Fruit fly (Drosophila melanogaster) whole organism, embryonic: Measurements from ENCODE around the gene SkpE.
A peak's percentile ranks its signal among the peaks of the same experiment; 100 is the strongest.

Experiments used
- Adf1 ChIP-seq: fragments of 200-800 bp; sonication (Bioruptor generic); IDR thresholded peaks from 2 replicates; pipeline ENCODE4 v1.3.6; 2022; ENCODE audit warnings: missing biosample characterization, missing genetic modification characterization
- Blimp-1 ChIP-seq: fragments of 200-800 bp; sonication (Bioruptor generic); optimal IDR thresholded peaks from 3 replicates; lab custom pipeline; 2018; ENCODE audit warnings: missing biosample characterization, missing genetic modification characterization, mild to moderate bottlenecking, moderate library complexity, missing genetic modification reagents
- CG10979 ChIP-seq: fragments of 200-800 bp; sonication (Bioruptor generic); optimal IDR thresholded peaks from 2 replicates; lab custom pipeline; 2018; ENCODE audit warnings: missing biosample characterization, mild to moderate bottlenecking, missing genetic modification characterization, moderate library complexity
- CG11085 ChIP-seq: fragments of 200-800 bp; sonication (Bioruptor generic); IDR thresholded peaks from 2 replicates; pipeline ENCODE4 v1.3.6; 2022; ENCODE audit warnings: missing biosample characterization, missing genetic modification characterization
- CG11456 ChIP-seq: fragments of 200-800 bp; sonication (Bioruptor generic); IDR thresholded peaks from 3 replicates; pipeline ENCODE4 v1.3.6; 2022; ENCODE audit warnings: missing biosample characterization, missing genetic modification characterization
- CG11696 ChIP-seq: fragments of 200-800 bp; sonication (Bioruptor generic); IDR thresholded peaks from 2 replicates; pipeline ENCODE4 v1.3.6; 2022; ENCODE audit warnings: missing biosample characterization, missing genetic modification characterization
- CG12104 ChIP-seq: fragments of 200-800 bp; sonication (Bioruptor generic); optimal IDR thresholded peaks from 3 replicates; lab custom pipeline; 2016; ENCODE audit warnings: missing biosample characterization, missing genetic modification characterization
- CG13424 ChIP-seq: fragments of 200-800 bp; sonication (Bioruptor generic); optimal IDR thresholded peaks from 2 replicates; lab custom pipeline; 2019; ENCODE audit warnings: missing biosample characterization, mild to moderate bottlenecking, missing genetic modification characterization, moderate library complexity
- CG13624 ChIP-seq: fragments of 200-800 bp; sonication (Bioruptor generic); optimal IDR thresholded peaks from 2 replicates; lab custom pipeline; 2016; ENCODE audit warnings: missing biosample characterization, missing genetic modification characterization
- CG14441 ChIP-seq: fragments of 200-800 bp; sonication (Bioruptor generic); IDR thresholded peaks from 2 replicates; pipeline ENCODE4 v1.3.6; 2022; ENCODE audit warnings: missing biosample characterization, missing genetic modification characterization
- CG14710 ChIP-seq: fragments of 200-800 bp; sonication (Bioruptor generic); optimal IDR thresholded peaks from 3 replicates; lab custom pipeline; 2019; ENCODE audit warnings: missing biosample characterization, mild to moderate bottlenecking, missing genetic modification characterization, moderate library complexity
- CG17912 ChIP-seq: fragments of 200-800 bp; sonication (Bioruptor generic); optimal IDR thresholded peaks from 2 replicates; lab custom pipeline; 2018; ENCODE audit warnings: missing biosample characterization, mild to moderate bottlenecking, missing genetic modification characterization
- CG1832 ChIP-seq: fragments of 200-800 bp; sonication (Bioruptor generic); optimal IDR thresholded peaks from 2 replicates; lab custom pipeline; 2017; ENCODE audit warnings: missing biosample characterization, mild to moderate bottlenecking, missing genetic modification characterization, inconsistent platforms
- CG4328 ChIP-seq: fragments of 200-800 bp; sonication (Bioruptor generic); optimal IDR thresholded peaks from 3 replicates; lab custom pipeline; 2017; ENCODE audit warnings: missing biosample characterization, missing genetic modification reagents, missing genetic modification characterization
- CG6683 ChIP-seq: fragments of 200-800 bp; sonication (Bioruptor generic); optimal IDR thresholded peaks from 2 replicates; lab custom pipeline; 2017; ENCODE audit warnings: missing biosample characterization, mild to moderate bottlenecking, missing genetic modification characterization, missing genetic modification reagents
- CG6689 ChIP-seq: fragments of 200-800 bp; sonication (Bioruptor generic); IDR thresholded peaks from 2 replicates; pipeline ENCODE4 v1.3.6; 2022; ENCODE audit warnings: missing biosample characterization, missing genetic modification characterization
- CG6813 ChIP-seq: fragments of 200-800 bp; sonication (Bioruptor generic); optimal IDR thresholded peaks from 2 replicates; lab custom pipeline; 2017; ENCODE audit warnings: missing biosample characterization, missing genetic modification characterization, mild to moderate bottlenecking, moderate library complexity, missing genetic modification reagents
- CTCF ChIP-seq: fragments of 200-800 bp; sonication (Bioruptor generic); optimal IDR thresholded peaks from 2 replicates; lab custom pipeline; 2017; ENCODE audit warnings: missing biosample characterization, mild to moderate bottlenecking, missing genetic modification characterization, moderate library complexity
- Camta ChIP-seq: fragments of 200-800 bp; sonication (Bioruptor generic); optimal IDR thresholded peaks from 2 replicates; lab custom pipeline; 2016; ENCODE audit warnings: missing biosample characterization, missing genetic modification characterization
- Dad ChIP-seq: fragments of 200-800 bp; sonication (Bioruptor generic); optimal IDR thresholded peaks from 3 replicates; lab custom pipeline; 2016; ENCODE audit warnings: missing biosample characterization, missing genetic modification characterization
- Dll ChIP-seq: fragments of 200-800 bp; sonication (Bioruptor generic); IDR thresholded peaks from 4 replicates; pipeline ENCODE4 v1.3.6; 2022; ENCODE audit warnings: missing biosample characterization, missing genetic modification characterization; ENCODE audit not compliant: partially characterized antibody
- Doc3 ChIP-seq: fragments of 200-800 bp; sonication (Bioruptor generic); IDR thresholded peaks from 3 replicates; pipeline ENCODE4 v1.3.6; 2022; ENCODE audit warnings: missing biosample characterization, missing genetic modification characterization; ENCODE audit not compliant: partially characterized antibody
- Ets65A ChIP-seq: fragments of 200-800 bp; sonication (Bioruptor generic); peaks from one replicate; lab custom pipeline; 2016; ENCODE audit warnings: missing biosample characterization, missing genetic modification characterization
- HLH54F ChIP-seq: fragments of 200-800 bp; sonication (Bioruptor generic); optimal IDR thresholded peaks from 3 replicates; lab custom pipeline; 2016; ENCODE audit warnings: missing biosample characterization, missing genetic modification characterization
- Hr51 ChIP-seq, 2 experiments: fragments of 200-800 bp; sonication (Bioruptor generic); optimal IDR thresholded peaks; 2 replicates in 1 of 2; 3 replicates in 1 of 2; lab custom pipeline; 2016 to 2018; ENCODE audit warnings: missing biosample characterization in 2 of 2, missing genetic modification characterization in 2 of 2, mild to moderate bottlenecking in 1 of 2, moderate library complexity in 1 of 2
- Nf-YB ChIP-seq: fragments of 200-800 bp; sonication (Bioruptor generic); optimal IDR thresholded peaks from 3 replicates; lab custom pipeline; 2019; ENCODE audit warnings: missing biosample characterization, mild to moderate bottlenecking, missing genetic modification characterization, moderate library complexity
- Nf-YC ChIP-seq: fragments of 200-800 bp; optimal IDR thresholded peaks from 3 replicates; lab custom pipeline; 2019; ENCODE audit warnings: missing biosample characterization, mild to moderate bottlenecking, missing genetic modification characterization, moderate library complexity
- Pdp1 ChIP-seq, 2 experiments: fragments of 200-800 bp; sonication (Bioruptor generic); optimal IDR thresholded peaks; 3 replicates each; lab custom pipeline; 2016; ENCODE audit warnings: missing biosample characterization in 2 of 2, missing genetic modification characterization in 2 of 2, mild to moderate bottlenecking in 1 of 2, moderate library complexity in 1 of 2
- Poxn ChIP-seq: fragments of 200-800 bp; sonication (Bioruptor generic); IDR thresholded peaks from 2 replicates; pipeline ENCODE4 v1.3.6; 2022; ENCODE audit warnings: missing biosample characterization, missing genetic modification characterization
- Sox102F ChIP-seq: fragments of 200-800 bp; sonication (Bioruptor generic); optimal IDR thresholded peaks from 2 replicates; lab custom pipeline; 2018; ENCODE audit warnings: missing biosample characterization, mild to moderate bottlenecking, missing genetic modification characterization, moderate library complexity
- TFAM ChIP-seq: fragments of 200-800 bp; sonication (Bioruptor generic); optimal IDR thresholded peaks from 2 replicates; lab custom pipeline; 2017; ENCODE audit warnings: missing biosample characterization, missing genetic modification characterization, inconsistent platforms
- bsh ChIP-seq, 2 experiments: fragments of 200-800 bp; sonication (Bioruptor generic); optimal IDR thresholded peaks; 2 replicates each; lab custom pipeline; 2017 to 2018; ENCODE audit warnings: mild to moderate bottlenecking in 2 of 2, missing biosample characterization in 2 of 2, missing genetic modification characterization in 2 of 2, moderate library complexity in 1 of 2
- croc ChIP-seq: fragments of 200-800 bp; sonication (Bioruptor generic); conservative IDR thresholded peaks from 3 replicates; pipeline ENCODE4 v1.3.6; 2022; ENCODE audit warnings: missing biosample characterization, missing genetic modification characterization
- dan ChIP-seq: fragments of 200-800 bp; sonication (Bioruptor generic); IDR thresholded peaks from 2 replicates; pipeline ENCODE4 v1.3.6; 2022; ENCODE audit warnings: missing biosample characterization, missing genetic modification characterization
- ewg ChIP-seq: fragments of 200-800 bp; sonication (Bioruptor generic); optimal IDR thresholded peaks from 3 replicates; lab custom pipeline; 2017; ENCODE audit warnings: mild to moderate bottlenecking, missing biosample characterization, missing genetic modification reagents, missing genetic modification characterization
- gcm ChIP-seq: fragments of 200-800 bp; sonication (Bioruptor generic); optimal IDR thresholded peaks from 2 replicates; lab custom pipeline; 2019; ENCODE audit warnings: missing biosample characterization, mild to moderate bottlenecking, missing genetic modification characterization, moderate library complexity
- kni ChIP-seq: fragments of 200-800 bp; sonication (Bioruptor generic); optimal IDR thresholded peaks from 3 replicates; lab custom pipeline; 2017; ENCODE audit warnings: mild to moderate bottlenecking, missing biosample characterization, missing genetic modification reagents, missing genetic modification characterization
- oc ChIP-seq: fragments of 200-800 bp; sonication (Bioruptor generic); optimal IDR thresholded peaks from 2 replicates; lab custom pipeline; 2018; ENCODE audit warnings: missing biosample characterization, mild to moderate bottlenecking, missing genetic modification characterization, moderate library complexity
- pzg ChIP-seq: fragments of 200-800 bp; sonication (Bioruptor generic); optimal IDR thresholded peaks from 3 replicates; lab custom pipeline; 2018; ENCODE audit warnings: missing biosample characterization, mild to moderate bottlenecking, missing genetic modification characterization, moderate library complexity
- row ChIP-seq: fragments of 200-800 bp; sonication (Bioruptor generic); IDR thresholded peaks from 3 replicates; pipeline ENCODE4 v1.3.6; 2022; ENCODE audit warnings: missing biosample characterization, missing genetic modification characterization
- sens ChIP-seq: fragments of 200-800 bp; sonication (Bioruptor generic); peaks from one replicate; lab custom pipeline; 2016; ENCODE audit warnings: missing biosample characterization, missing genetic modification characterization
- slp2 ChIP-seq: fragments of 200-800 bp; sonication (Bioruptor generic); optimal IDR thresholded peaks from 2 replicates; lab custom pipeline; 2016; ENCODE audit warnings: missing biosample characterization, missing genetic modification characterization
- so ChIP-seq: fragments of 200-800 bp; sonication (Bioruptor generic); IDR thresholded peaks from 3 replicates; pipeline ENCODE4 v1.3.6; 2022; ENCODE audit warnings: missing biosample characterization, missing genetic modification characterization
- sr ChIP-seq: fragments of 200-800 bp; sonication (Bioruptor generic); IDR thresholded peaks from 3 replicates; pipeline ENCODE4 v1.3.6; 2022; ENCODE audit warnings: missing biosample characterization, missing genetic modification characterization
- stwl ChIP-seq: fragments of 200-800 bp; sonication (Bioruptor generic); optimal IDR thresholded peaks from 3 replicates; lab custom pipeline; 2018; ENCODE audit warnings: missing biosample characterization, mild to moderate bottlenecking, missing genetic modification characterization, moderate library complexity
- tna ChIP-seq: fragments of 200-800 bp; sonication (Bioruptor generic); IDR thresholded peaks from 2 replicates; pipeline ENCODE4 v1.3.6; 2022; ENCODE audit warnings: missing biosample characterization, missing genetic modification characterization; ENCODE audit not compliant: partially characterized antibody
- twi ChIP-seq: fragments of 200-800 bp; optimal IDR thresholded peaks from 2 replicates; lab custom pipeline; 2019; ENCODE audit warnings: missing biosample characterization, mild to moderate bottlenecking, missing genetic modification characterization, moderate library complexity
- vvl ChIP-seq: fragments of 200-800 bp; sonication (Bioruptor generic); IDR thresholded peaks from 2 replicates; pipeline ENCODE4 v1.3.6; 2022; ENCODE audit warnings: missing biosample characterization, missing genetic modification characterization
- zf30C ChIP-seq: fragments of 200-800 bp; sonication (Bioruptor generic); optimal IDR thresholded peaks from 3 replicates; lab custom pipeline; 2018; ENCODE audit warnings: missing biosample characterization, mild to moderate bottlenecking, missing genetic modification characterization

The SkpE gene

DNA sequence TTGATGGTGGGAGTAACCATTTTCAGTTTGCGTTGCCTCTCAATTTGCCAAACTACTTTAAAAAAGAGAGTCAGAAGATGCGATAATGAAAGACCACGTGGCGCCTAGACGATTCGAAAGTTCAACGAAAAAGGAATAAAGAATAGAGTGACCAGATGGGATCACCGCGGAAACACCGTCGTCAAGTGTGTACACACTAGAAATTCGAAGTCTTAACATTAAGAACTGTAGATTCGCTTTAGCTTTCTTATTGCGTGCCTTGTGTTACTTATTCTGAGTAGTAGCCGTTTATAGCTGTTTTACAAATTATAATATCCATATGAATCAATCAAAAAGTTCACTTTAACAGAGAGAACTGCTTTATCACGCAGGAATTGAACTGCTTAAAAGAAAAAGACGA is at the start of gene SkpE:
TSS of gene SkpE (minus strand) at position 101 of the 400 bp plus-strand sequence.
- TF ChIP-seq CG14710, result peak; percentile 83
- no peak for TF ChIP-seq TFAM
- TF ChIP-seq stwl (tag; lab: Kevin White, UChicago), result peak; percentile 15
- no peak for TF ChIP-seq CG14441 (GFP tag; lab: Robert Waterston, UW)

dm6 chrX:19867007-19867406 is 43.1 kb upstream of the SkpE start:
- TF ChIP-seq CG14441 (GFP tag; lab: Robert Waterston, UW) (no peak), CG6689 (GFP tag; lab: Robert Waterston, UW) (no peak), sens (GFP tag; lab: Kevin White, UChicago) (peak; percentile 52), Sox102F (GFP tag; lab: Kevin White, UChicago) (peak; percentile 11), gcm (GFP tag; lab: Kevin White, UChicago) (no peak), CG17912 (GFP tag; lab: Kevin White, UChicago) (no peak), HLH54F (GFP tag; lab: Kevin White, UChicago) (no peak), CG13624 (GFP tag; lab: Kevin White, UChicago) (no peak), twi (tag; lab: Kevin White, UChicago) (no peak), CG6683 (GFP tag; lab: Kevin White, UChicago) (no peak), CG11456 (GFP tag; lab: Robert Waterston, UW) (no peak), vvl (GFP tag; lab: Robert Waterston, UW) (0 out of 2 replicates have a peak, but pooled peaks have one; percentile 8), Ets65A (GFP tag; lab: Kevin White, UChicago) (no peak), zf30C (GFP tag; lab: Kevin White, UChicago) (no peak), Nf-YC (peak; percentile 43), Blimp-1 (GFP tag; lab: Kevin White, UChicago) (peak; percentile 35), CTCF (GFP tag; lab: Kevin White, UChicago) (no peak), croc (no peak), Camta (GFP tag; lab: Kevin White, UChicago) (no peak), Doc3 (no peak), Hr51 (GFP tag; optimal IDR thresholded peaks at IDR 0.05; lab: Kevin White, UChicago) (no peak), CG4328 (GFP tag; lab: Kevin White, UChicago) (no peak), CG12104 (GFP tag; lab: Kevin White, UChicago) (no peak), ewg (GFP tag; lab: Kevin White, UChicago) (no peak), Pdp1 (GFP tag; optimal IDR thresholded peaks at IDR 0.05; lab: Kevin White, UChicago) (peak in 1 of 2 experiments; percentile 15), slp2 (GFP tag; lab: Kevin White, UChicago) (no peak), CG13424 (tag; lab: Kevin White, UChicago) (no peak), tna (GFP tag; lab: Robert Waterston, UW) (no peak), Adf1 (no peak), Nf-YB (GFP tag; lab: Kevin White, UChicago) (peak; percentile 14), Dll (GFP tag; lab: Robert Waterston, UW) (no peak), CG11085 (no peak), CG1832 (GFP tag; lab: Kevin White, UChicago) (peak; percentile 89), sr (GFP tag; lab: Robert Waterston, UW) (no peak), dan (no peak), CG11696 (GFP tag; lab: Robert Waterston, UW) (no peak), row (GFP tag; lab: Robert Waterston, UW) (no peak; the same call in 2 of the 3 replicates), so (GFP tag; lab: Robert Waterston, UW) (no peak), CG10979 (tag; lab: Kevin White, UChicago) (no peak), Poxn (no peak), oc (peak; percentile 51), bsh (GFP tag; optimal IDR thresholded peaks at IDR 0.05; lab: Kevin White, UChicago) (peak in 1 of 2 experiments; percentile 23), Dad (GFP tag; lab: Kevin White, UChicago) (no peak), pzg (GFP tag; lab: Kevin White, UChicago) (no peak), kni (GFP tag; lab: Kevin White, UChicago) (peak; percentile 63), CG6813 (GFP tag; lab: Kevin White, UChicago) (no peak)
